Worm (Caenorhabditis elegans) whole organism, L3 larva: Measurements from ENCODE around the gene msp-81.
"Not testable (repeated sequence)": the region's sequence is repeated elsewhere in the genome, so short reads cannot be mapped to it uniquely, and the experiment has no call there.

Source experiments
- ZK546.5 ChIP-seq: sonication (generic microtip); optimal IDR thresholded peaks from 2 replicates; lab custom pipeline; 2017; ENCODE audit warnings: missing biosample characterization, missing genetic modification characterization
- aly-2 ChIP-seq: fragments of 150-350 bp; optimal IDR thresholded peaks from 2 replicates; lab custom pipeline; 2014; ENCODE audit warnings: missing biosample characterization, missing genetic modification characterization
- ama-1 ChIP-seq: fragments of 150-350 bp; optimal IDR thresholded peaks from 2 replicates; lab custom pipeline; 2018
- ceh-16 ChIP-seq: sonication (generic microtip); optimal IDR thresholded peaks from 2 replicates; lab custom pipeline; 2017; ENCODE audit warnings: missing biosample characterization, missing genetic modification characterization
- ceh-9 ChIP-seq: sonication (generic microtip); optimal IDR thresholded peaks from 2 replicates; lab custom pipeline; 2018; ENCODE audit warnings: missing biosample characterization, missing genetic modification characterization
- daf-12 ChIP-seq: fragments of 150-350 bp; optimal IDR thresholded peaks from 2 replicates; lab custom pipeline; 2014; ENCODE audit warnings: missing biosample characterization, missing genetic modification reagents, missing genetic modification characterization
- egl-27 ChIP-seq: sonication (generic microtip); optimal IDR thresholded peaks from 4 replicates; lab custom pipeline; 2017; ENCODE audit warnings: missing biosample characterization, missing genetic modification reagents, missing genetic modification characterization
- elt-1 ChIP-seq: fragments of 150-350 bp; optimal IDR thresholded peaks from 2 replicates; lab custom pipeline; 2014; ENCODE audit warnings: missing biosample characterization, missing genetic modification characterization
- elt-2 ChIP-seq: sonication (generic microtip); optimal IDR thresholded peaks from 2 replicates; lab custom pipeline; 2016; ENCODE audit warnings: missing genetic modification reagents, mild to moderate bottlenecking, missing genetic modification characterization, missing compliant biosample characterization
- elt-3 ChIP-seq, 3 experiments: fragments of 150-350 bp in 1 of 3; sonication (generic microtip) in 2 of 3; optimal IDR thresholded peaks; 2 replicates in 2 of 3; 4 replicates in 1 of 3; lab custom pipeline; 2014 to 2017; ENCODE audit warnings: missing biosample characterization in 3 of 3, missing genetic modification characterization in 3 of 3
- eor-1 ChIP-seq, 2 experiments: fragments of 150-350 bp; optimal IDR thresholded peaks; 2 replicates each; lab custom pipeline; 2014 to 2018; ENCODE audit warnings: missing biosample characterization in 2 of 2, missing genetic modification characterization in 2 of 2
- fkh-2 ChIP-seq: fragments of 150-350 bp; optimal IDR thresholded peaks from 2 replicates; lab custom pipeline; 2014; ENCODE audit warnings: missing biosample characterization, missing genetic modification reagents, missing genetic modification characterization
- hmg-11 ChIP-seq: sonication (generic microtip); optimal IDR thresholded peaks from 2 replicates; lab custom pipeline; 2016; ENCODE audit warnings: missing genetic modification characterization, missing compliant biosample characterization
- jun-1 ChIP-seq: fragments of 150-350 bp; optimal IDR thresholded peaks from 2 replicates; lab custom pipeline; 2014; ENCODE audit warnings: missing biosample characterization, missing genetic modification reagents, missing genetic modification characterization
- lin-39 ChIP-seq: fragments of 150-350 bp; optimal IDR thresholded peaks from 2 replicates; lab custom pipeline; 2018; ENCODE audit warnings: missing biosample characterization, missing genetic modification reagents, missing genetic modification characterization
- lsy-12 ChIP-seq: sonication (generic microtip); optimal IDR thresholded peaks from 2 replicates; lab custom pipeline; 2016; ENCODE audit warnings: mild to moderate bottlenecking, missing genetic modification characterization, missing compliant biosample characterization
- mdl-1 ChIP-seq: fragments of 150-350 bp; optimal IDR thresholded peaks from 2 replicates; lab custom pipeline; 2014; ENCODE audit warnings: missing biosample characterization, missing genetic modification characterization
- mml-1 ChIP-seq: fragments of 150-350 bp; sonication (generic microtip); optimal IDR thresholded peaks from 3 replicates; lab custom pipeline; 2014; ENCODE audit warnings: missing biosample characterization, missing genetic modification characterization
- nhr-12 ChIP-seq: fragments of 150-350 bp; optimal IDR thresholded peaks from 2 replicates; lab custom pipeline; 2014; ENCODE audit warnings: missing biosample characterization, missing genetic modification characterization
- nhr-25 ChIP-seq: sonication (generic microtip); optimal IDR thresholded peaks from 2 replicates; lab custom pipeline; 2017; ENCODE audit warnings: missing biosample characterization, missing genetic modification characterization
- nhr-28 ChIP-seq: fragments of 150-350 bp; optimal IDR thresholded peaks from 2 replicates; lab custom pipeline; 2014; ENCODE audit warnings: missing biosample characterization, missing genetic modification characterization
- nhr-67 ChIP-seq: fragments of 150-350 bp; optimal IDR thresholded peaks from 2 replicates; lab custom pipeline; 2014; ENCODE audit warnings: missing biosample characterization, missing genetic modification characterization
- nhr-76 ChIP-seq: fragments of 150-350 bp; sonication (generic microtip); optimal IDR thresholded peaks from 5 replicates; lab custom pipeline; 2014; ENCODE audit warnings: missing biosample characterization, missing genetic modification characterization
- pqm-1 ChIP-seq: fragments of 150-350 bp; optimal IDR thresholded peaks from 2 replicates; lab custom pipeline; 2017; ENCODE audit warnings: missing biosample characterization, missing genetic modification characterization, inconsistent platforms
- sea-2 ChIP-seq: fragments of 150-350 bp; sonication (generic microtip); optimal IDR thresholded peaks from 4 replicates; lab custom pipeline; 2014; ENCODE audit warnings: missing biosample characterization, missing genetic modification reagents, missing genetic modification characterization
- snpc-4 ChIP-seq: fragments of 150-350 bp; optimal IDR thresholded peaks from 2 replicates; lab custom pipeline; 2014; ENCODE audit warnings: missing biosample characterization, missing genetic modification characterization
- unc-62 ChIP-seq: fragments of 150-350 bp; sonication (generic microtip); optimal IDR thresholded peaks from 4 replicates; lab custom pipeline; 2014; ENCODE audit warnings: missing biosample characterization, missing genetic modification reagents, missing genetic modification characterization
- zag-1 ChIP-seq: fragments of 150-350 bp; optimal IDR thresholded peaks from 2 replicates; lab custom pipeline; 2014; ENCODE audit warnings: missing biosample characterization, missing genetic modification characterization
- ztf-4 ChIP-seq: fragments of 150-350 bp; optimal IDR thresholded peaks from 2 replicates; lab custom pipeline; 2014; ENCODE audit warnings: missing biosample characterization, missing genetic modification characterization

Gene msp-81

ce11 chrIV:9848075-9848474 lies 11.9 kb upstream of the msp-81 start, which contains the start of gene K07F5.7:
Gene K07F5.7 (minus strand): TSS chrIV:9848175.
- TF ChIP-seq lin-39 (tag; lab: Kevin White, UChicago): no peak
- TF ChIP-seq fkh-2 (tag; lab: Kevin White, UChicago): no peak
- no peak for TF ChIP-seq ztf-4 (tag; lab: Kevin White, UChicago)
- no peak for TF ChIP-seq ceh-9 (tag; lab: Kevin White, UChicago)
- no peak for TF ChIP-seq ceh-16
- no peak for TF ChIP-seq eor-1 (tag; optimal IDR thresholded peaks at IDR 0.05; lab: Kevin White, UChicago)
- no peak for TF ChIP-seq elt-3 (tag; optimal IDR thresholded peaks at IDR 0.05; lab: Kevin White, UChicago)
- TF ChIP-seq daf-12: no peak
- TF ChIP-seq hmg-11 (tag; lab: Kevin White, UChicago): no peak
- no peak for TF ChIP-seq nhr-25 (tag; lab: Kevin White, UChicago)

- no peak for TF ChIP-seq jun-1
- no peak for TF ChIP-seq sea-2
- TF ChIP-seq zag-1 (tag; lab: Kevin White, UChicago): no peak
- no peak for TF ChIP-seq nhr-12
- TF ChIP-seq nhr-67 (tag; lab: Kevin White, UChicago): no peak
- no peak for TF ChIP-seq nhr-28
- TF ChIP-seq lsy-12: no peak
- no peak for TF ChIP-seq ceh-16
- no peak for TF ChIP-seq egl-27 (tag; lab: Kevin White, UChicago)
Observed at ce11 chrIV:9846574-9846973, 10.4 kb upstream of the msp-81 start, which contains the start of gene K07F5.6. Gene K07F5.6 (minus strand): TSS chrIV:9846674.

ce11 chrIV:9843760-9844159 lies 7.5 kb upstream of the msp-81 start, which contains the start of gene nspd-2:
Gene nspd-2 (plus strand): TSS chrIV:9844060.
- TF ChIP-seq pqm-1 (tag; lab: Kevin White, UChicago) (no peak), nhr-67 (tag; lab: Kevin White, UChicago) (no peak), ztf-4 (tag; lab: Kevin White, UChicago) (no peak), elt-3 (tag; optimal IDR thresholded peaks at IDR 0.05; lab: Kevin White, UChicago) (no peak), nhr-25 (tag; lab: Kevin White, UChicago) (no peak), mdl-1 (tag; lab: Kevin White, UChicago) (no peak), nhr-28 (no peak), egl-27 (tag; lab: Kevin White, UChicago) (no peak), ama-1 (lab: Kevin White, UChicago) (no peak), elt-2 (tag; lab: Kevin White, UChicago) (no peak), unc-62 (no peak), fkh-2 (tag; lab: Kevin White, UChicago) (no peak)

- TF ChIP-seq nhr-67 (tag; lab: Kevin White, UChicago) (no peak), ama-1 (lab: Kevin White, UChicago) (no peak), mdl-1 (tag; lab: Kevin White, UChicago) (no peak), aly-2 (no peak)
Observed at ce11 chrIV:9842071-9842470, 5.9 kb upstream of the msp-81 start, which contains the start of gene K07F5.17. Gene K07F5.17 (plus strand): TSS chrIV:9842371.

- TF ChIP-seq ama-1 (lab: Kevin White, UChicago) (no peak), nhr-28 (no peak), hmg-11 (tag; lab: Kevin White, UChicago) (no peak), unc-62 (no peak)
- TF ChIP-seq, all 47 proteins: peak for 0
Observed at ce11 chrIV:9840984-9841590, 4.9 kb upstream of the msp-81 start, which contains the start of the genes kin-24 and msp-56. Gene kin-24 (minus strand): TSS chrIV:9841084. Gene msp-56 (plus strand): TSS chrIV:9841540.

- TF ChIP-seq lin-39 (tag; lab: Kevin White, UChicago); zag-1 (tag; lab: Kevin White, UChicago); lsy-12: not testable (repeated sequence)
Observed at ce11 chrIV:9837349-9837748, 1.1 kb upstream of the msp-81 start, which contains the start of gene msp-10. Gene msp-10 (plus strand): TSS chrIV:9837649.

- TF ChIP-seq ZK546.5 (tag; lab: Kevin White, UChicago): no peak
- no peak for TF ChIP-seq unc-62
- no peak for TF ChIP-seq snpc-4 (tag; lab: Kevin White, UChicago)
- TF ChIP-seq hmg-11 (tag; lab: Kevin White, UChicago): no peak
- TF ChIP-seq ceh-16: no peak
- TF ChIP-seq ztf-4 (tag; lab: Kevin White, UChicago): no peak
- TF ChIP-seq jun-1: no peak
- TF ChIP-seq elt-2 (tag; lab: Kevin White, UChicago): no peak
- TF ChIP-seq nhr-76 (tag; lab: Kevin White, UChicago): no peak
- TF ChIP-seq mml-1 (tag; lab: Kevin White, UChicago): no peak
- TF ChIP-seq elt-1: no peak
- no peak for TF ChIP-seq lin-39 (tag; lab: Kevin White, UChicago)
- TF ChIP-seq pqm-1 (tag; lab: Kevin White, UChicago): no peak
- TF ChIP-seq egl-27 (tag; lab: Kevin White, UChicago): no peak
- TF ChIP-seq nhr-25 (tag; lab: Kevin White, UChicago): no peak
- no peak for TF ChIP-seq zag-1 (tag; lab: Kevin White, UChicago)
- TF ChIP-seq, all 47 proteins: peak for 0
Observed at ce11 chrIV:9833337-9833736, 2.9 kb downstream of the msp-81 start.
